Fruit fly (Drosophila melanogaster) whole organism, embryonic: ENCODE results near the gene CG13126.
A peak's percentile ranks its signal among the peaks of the same experiment; 100 is the strongest.

Experiments used
- Asciz ChIP-seq: fragments of 200-800 bp; sonication (Bioruptor generic); optimal IDR thresholded peaks from 2 replicates; lab custom pipeline; 2017; ENCODE audit warnings: missing biosample characterization, mild to moderate bottlenecking, missing genetic modification characterization, missing genetic modification reagents
- B-H1 ChIP-seq: fragments of 200-800 bp; sonication (Bioruptor generic); IDR thresholded peaks from 3 replicates; pipeline ENCODE4 v1.3.6; 2022; ENCODE audit warnings: missing biosample characterization, missing genetic modification characterization
- CG10209 ChIP-seq: fragments of 200-800 bp; sonication (Bioruptor generic); optimal IDR thresholded peaks from 3 replicates; lab custom pipeline; 2017; ENCODE audit warnings: missing biosample characterization, mild to moderate bottlenecking, missing genetic modification characterization, missing genetic modification reagents
- CG12236 ChIP-seq: fragments of 200-800 bp; sonication (Bioruptor generic); optimal IDR thresholded peaks from 2 replicates; lab custom pipeline; 2016; ENCODE audit warnings: missing biosample characterization, missing genetic modification characterization
- CG13424 ChIP-seq: fragments of 200-800 bp; sonication (Bioruptor generic); optimal IDR thresholded peaks from 2 replicates; lab custom pipeline; 2019; ENCODE audit warnings: missing biosample characterization, mild to moderate bottlenecking, missing genetic modification characterization, moderate library complexity
- CG14050 ChIP-seq: fragments of 200-800 bp; sonication (Bioruptor generic); IDR thresholded peaks from 3 replicates; pipeline ENCODE4 v1.3.6; 2022; ENCODE audit warnings: missing biosample characterization, missing genetic modification characterization
- CG1647 ChIP-seq: fragments of 200-800 bp; sonication (Bioruptor generic); optimal IDR thresholded peaks from 3 replicates; lab custom pipeline; 2016; ENCODE audit warnings: missing biosample characterization, missing genetic modification characterization
- CG17186 ChIP-seq: fragments of 200-800 bp; sonication (Bioruptor generic); optimal IDR thresholded peaks from 3 replicates; lab custom pipeline; 2017; ENCODE audit warnings: missing biosample characterization, missing genetic modification reagents, missing genetic modification characterization
- CG17385 ChIP-seq: fragments of 200-800 bp; sonication (Bioruptor generic); optimal IDR thresholded peaks from 3 replicates; lab custom pipeline; 2018; ENCODE audit warnings: missing biosample characterization, mild to moderate bottlenecking, missing genetic modification characterization
- CG17802 ChIP-seq: fragments of 200-800 bp; sonication (Bioruptor generic); optimal IDR thresholded peaks from 2 replicates; lab custom pipeline; 2018; ENCODE audit warnings: missing biosample characterization, mild to moderate bottlenecking, missing genetic modification characterization, moderate library complexity
- CG18476 ChIP-seq: fragments of 200-800 bp; sonication (Bioruptor generic); optimal IDR thresholded peaks from 2 replicates; lab custom pipeline; 2016; ENCODE audit warnings: missing biosample characterization, mild to moderate bottlenecking, missing genetic modification characterization
- CG32772 ChIP-seq: fragments of 200-800 bp; sonication (Bioruptor generic); IDR thresholded peaks from 2 replicates; pipeline ENCODE4 v1.3.6; 2022; ENCODE audit warnings: missing biosample characterization, missing genetic modification characterization
- CG3726 ChIP-seq: fragments of 200-800 bp; sonication (Bioruptor generic); IDR thresholded peaks from 3 replicates; pipeline ENCODE4, ENCODE4 v1.3.6; 2022; ENCODE audit warnings: missing biosample characterization, missing genetic modification characterization
- CG3847 ChIP-seq: fragments of 200-800 bp; sonication (Bioruptor generic); IDR thresholded peaks from 2 replicates; pipeline ENCODE4 v1.3.6; 2022; ENCODE audit warnings: missing biosample characterization, missing genetic modification characterization
- CG5245 ChIP-seq: fragments of 200-800 bp; sonication (Bioruptor generic); optimal IDR thresholded peaks from 3 replicates; lab custom pipeline; 2016; ENCODE audit warnings: missing biosample characterization, missing genetic modification characterization
- CG6689 ChIP-seq: fragments of 200-800 bp; sonication (Bioruptor generic); IDR thresholded peaks from 2 replicates; pipeline ENCODE4 v1.3.6; 2022; ENCODE audit warnings: missing biosample characterization, missing genetic modification characterization
- CG6791 ChIP-seq: fragments of 200-800 bp; sonication (Bioruptor generic); IDR thresholded peaks from 3 replicates; pipeline ENCODE4 v1.3.6; 2022; ENCODE audit warnings: missing biosample characterization, missing genetic modification characterization; ENCODE audit not compliant: partially characterized antibody
- CG9437 ChIP-seq: fragments of 200-800 bp; sonication (Bioruptor generic); optimal IDR thresholded peaks from 2 replicates; lab custom pipeline; 2018; ENCODE audit warnings: missing biosample characterization, mild to moderate bottlenecking, missing genetic modification characterization
- CG9609 ChIP-seq: fragments of 200-800 bp; sonication (Bioruptor generic); optimal IDR thresholded peaks from 3 replicates; lab custom pipeline; 2016; ENCODE audit warnings: missing biosample characterization, missing genetic modification characterization
- CG9727 ChIP-seq: fragments of 200-800 bp; sonication (Bioruptor generic); optimal IDR thresholded peaks from 3 replicates; lab custom pipeline; 2017; ENCODE audit warnings: missing biosample characterization, mild to moderate bottlenecking, missing genetic modification characterization
- Dek ChIP-seq: fragments of 200-800 bp; sonication (Bioruptor generic); optimal IDR thresholded peaks from 3 replicates; lab custom pipeline; 2019; ENCODE audit warnings: missing biosample characterization, mild to moderate bottlenecking, missing genetic modification characterization, moderate library complexity
- Ets65A ChIP-seq: fragments of 200-800 bp; sonication (Bioruptor generic); peaks from one replicate; lab custom pipeline; 2016; ENCODE audit warnings: missing biosample characterization, missing genetic modification characterization
- Fer1 ChIP-seq: fragments of 200-800 bp; sonication (Bioruptor generic); optimal IDR thresholded peaks from 2 replicates; lab custom pipeline; 2017; ENCODE audit warnings: missing biosample characterization, mild to moderate bottlenecking, missing genetic modification characterization
- Gsc ChIP-seq: fragments of 200-800 bp; sonication (Bioruptor generic); IDR thresholded peaks from 2 replicates; pipeline ENCODE4 v1.3.6; 2022; ENCODE audit warnings: missing biosample characterization, missing genetic modification characterization
- HLH54F ChIP-seq: fragments of 200-800 bp; sonication (Bioruptor generic); optimal IDR thresholded peaks from 3 replicates; lab custom pipeline; 2016; ENCODE audit warnings: missing biosample characterization, missing genetic modification characterization
- Hmr ChIP-seq: fragments of 200-800 bp; sonication (Bioruptor generic); optimal IDR thresholded peaks from 3 replicates; lab custom pipeline; 2017; ENCODE audit warnings: mild to moderate bottlenecking, missing biosample characterization, missing genetic modification reagents, missing genetic modification characterization
- Hr51 ChIP-seq, 2 experiments: fragments of 200-800 bp; sonication (Bioruptor generic); optimal IDR thresholded peaks; 2 replicates in 1 of 2; 3 replicates in 1 of 2; lab custom pipeline; 2016 to 2018; ENCODE audit warnings: missing biosample characterization in 2 of 2, missing genetic modification characterization in 2 of 2, mild to moderate bottlenecking in 1 of 2, moderate library complexity in 1 of 2
- NC2α ChIP-seq: fragments of 200-800 bp; sonication (Bioruptor generic); optimal IDR thresholded peaks from 2 replicates; lab custom pipeline; 2016; ENCODE audit warnings: missing biosample characterization, missing genetic modification characterization
- NfI ChIP-seq: fragments of 200-800 bp; sonication (Bioruptor generic); optimal IDR thresholded peaks from 3 replicates; lab custom pipeline; 2018; ENCODE audit warnings: missing biosample characterization, mild to moderate bottlenecking, missing genetic modification characterization, moderate library complexity
- Oli ChIP-seq: fragments of 200-800 bp; sonication (Bioruptor generic); optimal IDR thresholded peaks from 2 replicates; lab custom pipeline; 2018; ENCODE audit warnings: missing biosample characterization, mild to moderate bottlenecking, missing genetic modification characterization, moderate library complexity
- Poxn ChIP-seq: fragments of 200-800 bp; sonication (Bioruptor generic); IDR thresholded peaks from 2 replicates; pipeline ENCODE4 v1.3.6; 2022; ENCODE audit warnings: missing biosample characterization, missing genetic modification characterization
- Ptx1 ChIP-seq: fragments of 200-800 bp; sonication (Bioruptor generic); IDR thresholded peaks from 2 replicates; pipeline ENCODE4 v1.3.6; 2022; ENCODE audit warnings: missing biosample characterization, missing genetic modification characterization
- Vsx1 ChIP-seq: fragments of 200-800 bp; sonication (Bioruptor generic); optimal IDR thresholded peaks from 2 replicates; lab custom pipeline; 2017; ENCODE audit warnings: missing biosample characterization, mild to moderate bottlenecking, missing genetic modification characterization, missing genetic modification reagents
- amos ChIP-seq: fragments of 200-800 bp; sonication (Bioruptor generic); IDR thresholded peaks from 2 replicates; pipeline ENCODE4 v1.3.6; 2022; ENCODE audit warnings: missing biosample characterization, missing genetic modification characterization; ENCODE audit not compliant: partially characterized antibody
- bbx ChIP-seq: fragments of 200-800 bp; sonication (Bioruptor generic); IDR thresholded peaks from 2 replicates; pipeline ENCODE4 v1.3.6; 2022; ENCODE audit warnings: missing biosample characterization, missing genetic modification characterization; ENCODE audit not compliant: partially characterized antibody
- bigmax ChIP-seq: fragments of 200-800 bp; sonication (Bioruptor generic); optimal IDR thresholded peaks from 2 replicates; lab custom pipeline; 2018; ENCODE audit warnings: missing biosample characterization, mild to moderate bottlenecking, missing genetic modification characterization
- ci ChIP-seq: fragments of 200-800 bp; sonication (Bioruptor generic); IDR thresholded peaks from 3 replicates; pipeline ENCODE4 v1.3.6; 2022; ENCODE audit warnings: missing biosample characterization, missing genetic modification characterization
- fd64A ChIP-seq: fragments of 200-800 bp; sonication (Bioruptor generic); optimal IDR thresholded peaks from 3 replicates; lab custom pipeline; 2018; ENCODE audit warnings: missing biosample characterization, mild to moderate bottlenecking, missing genetic modification characterization
- gt ChIP-seq: fragments of 200-800 bp; sonication (Bioruptor generic); IDR thresholded peaks from 2 replicates; pipeline ENCODE4 v1.3.6; 2022; ENCODE audit warnings: missing biosample characterization, missing genetic modification characterization
- h ChIP-seq: fragments of >200 bp; optimal IDR thresholded peaks from 2 replicates; lab custom pipeline; 2017
- kni ChIP-seq: fragments of 200-800 bp; sonication (Bioruptor generic); optimal IDR thresholded peaks from 3 replicates; lab custom pipeline; 2017; ENCODE audit warnings: mild to moderate bottlenecking, missing biosample characterization, missing genetic modification reagents, missing genetic modification characterization
- nau ChIP-seq: fragments of 200-800 bp; sonication (Bioruptor generic); optimal IDR thresholded peaks from 3 replicates; lab custom pipeline; 2017; ENCODE audit warnings: missing biosample characterization, mild to moderate bottlenecking, missing genetic modification characterization, missing genetic modification reagents
- nerfin-2 ChIP-seq: fragments of 200-800 bp; sonication (Bioruptor generic); IDR thresholded peaks from 2 replicates; pipeline ENCODE4 v1.3.6; 2022; ENCODE audit warnings: missing biosample characterization, missing genetic modification characterization; ENCODE audit not compliant: partially characterized antibody
- pita ChIP-seq: fragments of 200-800 bp; sonication (Bioruptor generic); optimal IDR thresholded peaks from 2 replicates; lab custom pipeline; 2017; ENCODE audit warnings: missing biosample characterization, mild to moderate bottlenecking, missing genetic modification characterization
- sug ChIP-seq: fragments of 200-800 bp; optimal IDR thresholded peaks from 2 replicates; lab custom pipeline; 2019; ENCODE audit warnings: missing biosample characterization, mild to moderate bottlenecking, missing genetic modification characterization, moderate library complexity
- trem ChIP-seq: fragments of 200-800 bp; optimal IDR thresholded peaks from 3 replicates; lab custom pipeline; 2019; ENCODE audit warnings: missing biosample characterization, mild to moderate bottlenecking, missing genetic modification characterization, moderate library complexity
- vnd ChIP-seq: fragments of 200-800 bp; sonication (Bioruptor generic); IDR thresholded peaks from 3 replicates; pipeline ENCODE4 v1.3.6; 2022; ENCODE audit warnings: missing biosample characterization, missing genetic modification characterization; ENCODE audit not compliant: partially characterized antibody
- vvl ChIP-seq: fragments of 200-800 bp; sonication (Bioruptor generic); IDR thresholded peaks from 2 replicates; pipeline ENCODE4 v1.3.6; 2022; ENCODE audit warnings: missing biosample characterization, missing genetic modification characterization

CG13126 gene

dm6 chr2L:9966983-9967737, 13.2 kb upstream of the CG13126 start, which contains the start of the genes Dref and RpL13 (continued):
- TF ChIP-seq CG9437 (GFP tag; lab: Kevin White, UChicago) (peak; percentile 83), trem (tag; lab: Kevin White, UChicago) (peak; percentile 85), CG12236 (GFP tag; lab: Kevin White, UChicago) (peak; percentile 86), Vsx1 (peak; percentile 93), ci (GFP tag; lab: Robert Waterston, UW) (peak; percentile 98), CG14050 (peak; percentile 69), CG6689 (peak; percentile 44; the same call in 1 of the 2 replicates), CG1647 (GFP tag; lab: Kevin White, UChicago) (peak; percentile 66), fd64A (GFP tag; lab: Kevin White, UChicago) (peak; percentile 94), CG13424 (peak; percentile 80), Hr51 (GFP tag; optimal IDR thresholded peaks at IDR 0.05; lab: Kevin White, UChicago) (peak; percentile 81 to 88), gt (GFP tag; lab: Robert Waterston, UW) (0 out of 2 replicates have a peak, but pooled peaks have one; percentile 16), Asciz (peak; percentile 92), Hmr (GFP tag; lab: Kevin White, UChicago) (peak; percentile 96), NfI (GFP tag; lab: Kevin White, UChicago) (peak; percentile 94), CG9609 (GFP tag; lab: Kevin White, UChicago) (peak; percentile 72), nerfin-2 (GFP tag; lab: Robert Waterston, UW) (peak; percentile 83), Oli (peak; percentile 61), NC2α (GFP tag; lab: Kevin White, UChicago) (peak; percentile 81), kni (peak; percentile 97), CG9727 (GFP tag; lab: Kevin White, UChicago) (peak; percentile 95), CG32772 (GFP tag; lab: Robert Waterston, UW) (peak; percentile 37; the same call in 1 of the 2 replicates), Gsc (no peak), Ptx1 (peak; percentile 69), pita (GFP tag; lab: Kevin White, UChicago) (no peak), CG3847 (GFP tag; lab: Robert Waterston, UW) (peak; percentile 80), B-H1 (GFP tag; lab: Robert Waterston, UW) (peak; percentile 39; the same call in 2 of the 3 replicates), bigmax (peak; percentile 83), vnd (GFP tag; lab: Robert Waterston, UW) (peak; percentile 81), CG17802 (peak; percentile 53), HLH54F (peak; percentile 80), CG17186 (GFP tag; lab: Kevin White, UChicago) (peak; percentile 89), Ets65A (GFP tag; lab: Kevin White, UChicago) (peak; percentile 97), Poxn (GFP tag; lab: Robert Waterston, UW) (peak; percentile 57; the same call in 1 of the 2 replicates), CG5245 (peak; percentile 46), Dek (tag; lab: Kevin White, UChicago) (no peak), CG3726 (GFP tag; lab: Robert Waterston, UW) (peak; percentile 55; the same call in 1 of the 3 replicates), Fer1 (GFP tag; lab: Kevin White, UChicago) (peak; percentile 95), CG18476 (GFP tag; lab: Kevin White, UChicago) (peak; percentile 68), bbx (GFP tag; lab: Robert Waterston, UW) (peak; percentile 68), CG10209 (peak; percentile 88), h (lab: Kevin White, UChicago) (no peak), vvl (GFP tag; lab: Robert Waterston, UW) (peak; percentile 90), sug (tag; lab: Kevin White, UChicago) (peak; percentile 90), CG17385 (GFP tag; lab: Kevin White, UChicago) (peak; percentile 92), CG6791 (GFP tag; lab: Robert Waterston, UW) (peak; percentile 69; the same call in 2 of the 3 replicates), amos (GFP tag; lab: Robert Waterston, UW) (peak; percentile 72), nau (GFP tag; lab: Kevin White, UChicago) (no peak)
